Worm (Caenorhabditis elegans) whole organism, L4 larva: ENCODE results near the gene F25G6.9.

ENCODE experiments used
- aly-2 ChIP-seq: sonication (generic microtip); optimal IDR thresholded peaks from 2 replicates; lab custom pipeline; 2018; ENCODE audit warnings: missing biosample characterization, missing genetic modification characterization
- ama-1 ChIP-seq: fragments of 150-350 bp; optimal IDR thresholded peaks from 2 replicates; lab custom pipeline; 2014; ENCODE audit warnings: inconsistent platforms, mixed read lengths
- cey-2 ChIP-seq: sonication (generic microtip); optimal IDR thresholded peaks from 3 replicates; lab custom pipeline; 2017; ENCODE audit warnings: missing genetic modification characterization, mild to moderate bottlenecking, missing compliant biosample characterization, antibody characterized with exemption, borderline replicate concordance; ENCODE audit not compliant: insufficient read depth
- hlh-30 ChIP-seq: sonication (generic microtip); optimal IDR thresholded peaks from 2 replicates; lab custom pipeline; 2017; ENCODE audit warnings: antibody characterized with exemption, mild to moderate bottlenecking, missing genetic modification characterization, missing compliant biosample characterization; ENCODE audit not compliant: insufficient read depth
- set-16 ChIP-seq: fragments of 200-800 bp; sonication (Bioruptor generic); IDR thresholded peaks from 2 replicates; pipeline ENCODE4 v1.3.6; 2022; ENCODE audit warnings: missing genetic modification reagents, missing genetic modification characterization, missing compliant biosample characterization
- skn-1 ChIP-seq: fragments of 150-350 bp; optimal IDR thresholded peaks from 2 replicates; lab custom pipeline; 2014; ENCODE audit warnings: missing biosample characterization, missing genetic modification characterization
- spr-1 ChIP-seq: sonication (generic microtip); optimal IDR thresholded peaks from 2 replicates; lab custom pipeline; 2016; ENCODE audit warnings: mild to moderate bottlenecking, missing genetic modification characterization, missing compliant biosample characterization
- zag-1 ChIP-seq: fragments of 150-350 bp; optimal IDR thresholded peaks from 2 replicates; lab custom pipeline; 2014; ENCODE audit warnings: missing biosample characterization, missing genetic modification characterization

- TF ChIP-seq set-16 (GFP tag; lab: Robert Waterston, UW): no peak
- TF ChIP-seq spr-1 (tag; lab: Kevin White, UChicago): no peak
- TF ChIP-seq cey-2 (tag; lab: Kevin White, UChicago): no peak
- no peak for TF ChIP-seq hlh-30 (tag; lab: Kevin White, UChicago)
- no peak for TF ChIP-seq skn-1 (tag; lab: Kevin White, UChicago)
- TF ChIP-seq ama-1 (lab: Kevin White, UChicago): no peak
- no peak for TF ChIP-seq aly-2 (tag; lab: Kevin White, UChicago)
- TF ChIP-seq zag-1 (tag; lab: Kevin White, UChicago): no peak
These were observed 17.1 kb upstream of the F25G6.9 start for ce11 chrV:8586920-8587319.
